Fruit fly (Drosophila melanogaster) whole organism, embryonic: ENCODE measurements around the gene Fancl.

Experiments
- ATbp ChIP-seq: fragments of 200-800 bp; sonication (Bioruptor generic); optimal IDR thresholded peaks from 2 replicates; lab custom pipeline; 2017; ENCODE audit warnings: missing biosample characterization, mild to moderate bottlenecking, missing genetic modification characterization, missing genetic modification reagents
- Bdp1 ChIP-seq: fragments of 200-800 bp; sonication (Bioruptor generic); optimal IDR thresholded peaks from 3 replicates; lab custom pipeline; 2016; ENCODE audit warnings: missing biosample characterization, missing genetic modification characterization
- C15 ChIP-seq: fragments of 200-800 bp; sonication (Bioruptor generic); IDR thresholded peaks from 3 replicates; pipeline ENCODE4 v1.3.6; 2022; ENCODE audit warnings: missing biosample characterization, missing genetic modification characterization
- CG10267 ChIP-seq: fragments of 200-800 bp; sonication (Bioruptor generic); optimal IDR thresholded peaks from 2 replicates; lab custom pipeline; 2018; ENCODE audit warnings: missing biosample characterization, mild to moderate bottlenecking, missing genetic modification characterization, moderate library complexity
- CG11247 ChIP-seq: fragments of 200-800 bp; sonication (Bioruptor generic); IDR thresholded peaks from 2 replicates; pipeline ENCODE4 v1.3.6; 2022; ENCODE audit warnings: missing biosample characterization, missing genetic modification characterization
- CG11504 ChIP-seq: fragments of 200-800 bp; sonication (Bioruptor generic); optimal IDR thresholded peaks from 3 replicates; lab custom pipeline; 2019; ENCODE audit warnings: missing biosample characterization, mild to moderate bottlenecking, missing genetic modification characterization, moderate library complexity
- CG12391 ChIP-seq: fragments of 200-800 bp; sonication (Bioruptor generic); optimal IDR thresholded peaks from 3 replicates; lab custom pipeline; 2018; ENCODE audit warnings: missing biosample characterization, mild to moderate bottlenecking, missing genetic modification characterization, moderate library complexity
- CG12769 ChIP-seq: fragments of 200-800 bp; sonication (Bioruptor generic); optimal IDR thresholded peaks from 2 replicates; lab custom pipeline; 2019; ENCODE audit warnings: missing biosample characterization, mild to moderate bottlenecking, missing genetic modification characterization, moderate library complexity
- CG14050 ChIP-seq: fragments of 200-800 bp; sonication (Bioruptor generic); IDR thresholded peaks from 3 replicates; pipeline ENCODE4 v1.3.6; 2022; ENCODE audit warnings: missing biosample characterization, missing genetic modification characterization
- CG14965 ChIP-seq: fragments of 200-800 bp; sonication (Bioruptor generic); optimal IDR thresholded peaks from 2 replicates; lab custom pipeline; 2016; ENCODE audit warnings: missing biosample characterization, missing genetic modification characterization, borderline replicate concordance
- CG17802 ChIP-seq: fragments of 200-800 bp; sonication (Bioruptor generic); optimal IDR thresholded peaks from 2 replicates; lab custom pipeline; 2018; ENCODE audit warnings: missing biosample characterization, mild to moderate bottlenecking, missing genetic modification characterization, moderate library complexity
- CG2120 ChIP-seq: fragments of 200-800 bp; sonication (Bioruptor generic); optimal IDR thresholded peaks from 3 replicates; lab custom pipeline; 2016; ENCODE audit warnings: missing biosample characterization, missing genetic modification characterization
- CG2129 ChIP-seq: fragments of 200-800 bp; sonication (Bioruptor generic); IDR thresholded peaks from 2 replicates; pipeline ENCODE4 v1.3.6; 2022; ENCODE audit warnings: missing biosample characterization, missing genetic modification characterization; ENCODE audit not compliant: partially characterized antibody
- CG3838 ChIP-seq: fragments of 200-800 bp; sonication (Bioruptor generic); optimal IDR thresholded peaks from 3 replicates; lab custom pipeline; 2016; ENCODE audit warnings: missing biosample characterization, missing genetic modification characterization
- CG4404 ChIP-seq: fragments of 200-800 bp; sonication (Bioruptor generic); IDR thresholded peaks from 2 replicates; pipeline ENCODE4 v1.3.6; 2022; ENCODE audit warnings: missing biosample characterization, missing genetic modification characterization
- CG4854 ChIP-seq: fragments of 200-800 bp; sonication (Bioruptor generic); optimal IDR thresholded peaks from 2 replicates; lab custom pipeline; 2016; ENCODE audit warnings: missing biosample characterization, missing genetic modification characterization, inconsistent platforms
- CG9876 ChIP-seq: fragments of 200-800 bp; sonication (Bioruptor generic); optimal IDR thresholded peaks from 2 replicates; lab custom pipeline; 2016; ENCODE audit warnings: missing biosample characterization, missing genetic modification characterization
- Dfd ChIP-seq, 2 experiments: fragments of >200 bp; optimal IDR thresholded peaks; 2 replicates each; lab custom pipeline; 2017; ENCODE audit warnings: missing biosample characterization in 2 of 2, missing genetic modification characterization in 2 of 2
- Drgx ChIP-seq: fragments of 200-800 bp; sonication (Bioruptor generic); IDR thresholded peaks from 2 replicates; pipeline ENCODE4 v1.3.6; 2022; ENCODE audit warnings: missing biosample characterization, missing genetic modification characterization
- HLH3B ChIP-seq: fragments of 200-800 bp; sonication (Bioruptor generic); IDR thresholded peaks from 2 replicates; pipeline ENCODE4 v1.3.6; 2022; ENCODE audit warnings: missing biosample characterization, missing genetic modification characterization
- Hand ChIP-seq: fragments of 200-800 bp; sonication (Bioruptor generic); optimal IDR thresholded peaks from 2 replicates; lab custom pipeline; 2017; ENCODE audit warnings: mild to moderate bottlenecking, missing biosample characterization, missing genetic modification reagents, missing genetic modification characterization
- Hr39 ChIP-seq: fragments of >200 bp; optimal IDR thresholded peaks from 2 replicates; lab custom pipeline; 2017
- MESR4 ChIP-seq: fragments of 200-800 bp; sonication (Bioruptor generic); optimal IDR thresholded peaks from 2 replicates; lab custom pipeline; 2018; ENCODE audit warnings: missing biosample characterization, mild to moderate bottlenecking, missing genetic modification characterization, moderate library complexity
- Nf-YA ChIP-seq: fragments of 200-800 bp; sonication (Bioruptor generic); IDR thresholded peaks from 2 replicates; pipeline ENCODE4 v1.3.6; 2022; ENCODE audit warnings: missing biosample characterization, missing genetic modification characterization
- Oaz ChIP-seq: fragments of 200-800 bp; sonication (Bioruptor generic); IDR thresholded peaks from 2 replicates; pipeline ENCODE4 v1.3.6; 2022; ENCODE audit warnings: missing biosample characterization, missing genetic modification characterization
- Side ChIP-seq: fragments of 200-800 bp; sonication (Bioruptor generic); optimal IDR thresholded peaks from 2 replicates; lab custom pipeline; 2016; ENCODE audit warnings: missing biosample characterization, missing genetic modification characterization
- Spps ChIP-seq: fragments of 200-800 bp; sonication (Bioruptor generic); optimal IDR thresholded peaks from 2 replicates; lab custom pipeline; 2018; ENCODE audit warnings: missing biosample characterization, mild to moderate bottlenecking, missing genetic modification characterization
- Sry-β ChIP-seq: fragments of 200-800 bp; sonication (Bioruptor generic); optimal IDR thresholded peaks from 2 replicates; lab custom pipeline; 2018; ENCODE audit warnings: missing biosample characterization, mild to moderate bottlenecking, missing genetic modification characterization, moderate library complexity
- Stat92E ChIP-seq, 3 experiments: fragments of >200 bp in 2 of 3; fragments of 200-800 bp in 1 of 3; sonication (Bioruptor generic) in 1 of 3; optimal IDR thresholded peaks; 2 replicates each; lab custom pipeline; 2017 to 2019; ENCODE audit warnings: missing biosample characterization in 3 of 3, missing genetic modification characterization in 3 of 3, mild to moderate bottlenecking in 1 of 3, moderate library complexity in 1 of 3
- Xbp1 ChIP-seq: fragments of 200-800 bp; sonication (Bioruptor generic); optimal IDR thresholded peaks from 3 replicates; lab custom pipeline; 2016; ENCODE audit warnings: missing biosample characterization, mild to moderate bottlenecking, missing genetic modification characterization
- al ChIP-seq: fragments of 200-800 bp; sonication (Bioruptor generic); IDR thresholded peaks from 2 replicates; pipeline ENCODE4 v1.3.6; 2022; ENCODE audit warnings: missing biosample characterization, missing genetic modification characterization
- aop ChIP-seq: fragments of 200-800 bp; sonication (Bioruptor generic); IDR thresholded peaks from 2 replicates; pipeline ENCODE4 v1.3.6; 2022; ENCODE audit warnings: missing biosample characterization, missing genetic modification characterization
- bsh ChIP-seq, 2 experiments: fragments of 200-800 bp; sonication (Bioruptor generic); optimal IDR thresholded peaks; 2 replicates each; lab custom pipeline; 2017 to 2018; ENCODE audit warnings: mild to moderate bottlenecking in 2 of 2, missing biosample characterization in 2 of 2, missing genetic modification characterization in 2 of 2, moderate library complexity in 1 of 2
- chinmo ChIP-seq: fragments of 200-800 bp; sonication (Bioruptor generic); IDR thresholded peaks from 4 replicates; pipeline ENCODE4 v1.3.6; 2022; ENCODE audit warnings: missing biosample characterization, missing genetic modification characterization; ENCODE audit not compliant: partially characterized antibody
- chm ChIP-seq: fragments of 200-800 bp; sonication (Bioruptor generic); IDR thresholded peaks from 2 replicates; pipeline ENCODE4 v1.3.6; 2022; ENCODE audit warnings: missing biosample characterization, missing genetic modification characterization
- emc ChIP-seq: fragments of 200-800 bp; sonication (Bioruptor generic); optimal IDR thresholded peaks from 2 replicates; lab custom pipeline; 2016; ENCODE audit warnings: missing biosample characterization, missing genetic modification characterization
- fru ChIP-seq: fragments of >200 bp; optimal IDR thresholded peaks from 2 replicates; lab custom pipeline; 2017
- inv ChIP-seq: fragments of 200-800 bp; sonication (Bioruptor generic); IDR thresholded peaks from 2 replicates; pipeline ENCODE4 v1.3.6; 2022; ENCODE audit warnings: missing biosample characterization, missing genetic modification characterization; ENCODE audit not compliant: partially characterized antibody
- kay ChIP-seq: fragments of 200-800 bp; sonication (Bioruptor generic); optimal IDR thresholded peaks from 2 replicates; lab custom pipeline; 2016; ENCODE audit warnings: missing biosample characterization, missing genetic modification characterization
- lmd ChIP-seq: fragments of 200-800 bp; sonication (Bioruptor generic); IDR thresholded peaks from 2 replicates; pipeline ENCODE4 v1.3.6; 2022; ENCODE audit warnings: missing biosample characterization, missing genetic modification characterization
- luna ChIP-seq: fragments of 200-800 bp; sonication (Bioruptor generic); optimal IDR thresholded peaks from 2 replicates; lab custom pipeline; 2016; ENCODE audit warnings: missing biosample characterization, missing genetic modification characterization
- nerfin-1 ChIP-seq: fragments of 200-800 bp; sonication (Bioruptor generic); optimal IDR thresholded peaks from 3 replicates; lab custom pipeline; 2019; ENCODE audit warnings: missing biosample characterization, mild to moderate bottlenecking, missing genetic modification characterization, moderate library complexity
- sens ChIP-seq: fragments of 200-800 bp; sonication (Bioruptor generic); peaks from one replicate; lab custom pipeline; 2016; ENCODE audit warnings: missing biosample characterization, missing genetic modification characterization
- shn ChIP-seq: fragments of 200-800 bp; sonication (Bioruptor generic); optimal IDR thresholded peaks from 3 replicates; lab custom pipeline; 2016; ENCODE audit warnings: missing biosample characterization, missing genetic modification characterization
- sisA ChIP-seq: fragments of 200-800 bp; sonication (Bioruptor generic); IDR thresholded peaks from 2 replicates; pipeline ENCODE4 v1.3.6; 2022; ENCODE audit warnings: missing biosample characterization, missing genetic modification characterization
- sob ChIP-seq: fragments of 200-800 bp; sonication (Bioruptor generic); IDR thresholded peaks from 2 replicates; pipeline ENCODE4 v1.3.6; 2022; ENCODE audit warnings: missing biosample characterization, missing genetic modification characterization
- ssp ChIP-seq: fragments of 200-800 bp; sonication (Bioruptor generic); IDR thresholded peaks from 2 replicates; pipeline ENCODE4 v1.3.6; 2022; ENCODE audit warnings: missing biosample characterization, missing genetic modification characterization
- ttk ChIP-seq: fragments of 200-800 bp; sonication (Bioruptor generic); IDR thresholded peaks from 2 replicates; pipeline ENCODE4 v2.1.2; 2022; ENCODE audit warnings: missing biosample characterization, missing genetic modification characterization
- unpg ChIP-seq: fragments of 200-800 bp; sonication (Bioruptor generic); optimal IDR thresholded peaks from 3 replicates; lab custom pipeline; 2018; ENCODE audit warnings: missing biosample characterization, mild to moderate bottlenecking, missing genetic modification characterization, moderate library complexity
- vnd ChIP-seq: fragments of 200-800 bp; sonication (Bioruptor generic); IDR thresholded peaks from 3 replicates; pipeline ENCODE4 v1.3.6; 2022; ENCODE audit warnings: missing biosample characterization, missing genetic modification characterization; ENCODE audit not compliant: partially characterized antibody
- zen ChIP-seq: fragments of 200-800 bp; sonication (Bioruptor generic); optimal IDR thresholded peaks from 3 replicates; lab custom pipeline; 2018; ENCODE audit warnings: missing biosample characterization, mild to moderate bottlenecking, missing genetic modification characterization, moderate library complexity
- zf30C ChIP-seq: fragments of 200-800 bp; sonication (Bioruptor generic); optimal IDR thresholded peaks from 3 replicates; lab custom pipeline; 2018; ENCODE audit warnings: missing biosample characterization, mild to moderate bottlenecking, missing genetic modification characterization

Fancl gene

dm6 chr3R:10099401-10099848 is 46.8 kb upstream of the Fancl start (continued):
- TF ChIP-seq ttk (GFP tag; lab: Robert Waterston, UW) (no peak), nerfin-1 (tag; lab: Kevin White, UChicago) (no peak), Bdp1 (GFP tag; lab: Kevin White, UChicago) (no peak), Oaz (GFP tag; lab: Robert Waterston, UW) (no peak), Side (GFP tag; lab: Kevin White, UChicago) (no peak), CG14050 (GFP tag; lab: Robert Waterston, UW) (no peak), Sry-β (GFP tag; lab: Kevin White, UChicago) (no peak), CG11247 (no peak), Xbp1 (GFP tag; lab: Kevin White, UChicago) (no peak), unpg (GFP tag; lab: Kevin White, UChicago) (no peak), Spps (tag; lab: Kevin White, UChicago) (no peak), Dfd (GFP tag; optimal IDR thresholded peaks at IDR 0.05; lab: Kevin White, UChicago) (no peak), kay (no peak), Hand (GFP tag; lab: Kevin White, UChicago) (peak; percentile 19), CG4854 (GFP tag; lab: Kevin White, UChicago) (no peak), sisA (GFP tag; lab: Robert Waterston, UW) (no peak), emc (GFP tag; lab: Kevin White, UChicago) (no peak), C15 (0 out of 3 replicates have a peak, but pooled peaks have one; percentile 35), aop (GFP tag; lab: Robert Waterston, UW) (no peak), MESR4 (GFP tag; lab: Kevin White, UChicago) (no peak), CG12769 (tag; lab: Kevin White, UChicago) (peak; percentile 27), HLH3B (GFP tag; lab: Robert Waterston, UW) (no peak), fru (lab: Kevin White, UChicago) (no peak), Hr39 (lab: Kevin White, UChicago) (no peak), CG11504 (no peak), CG4404 (no peak), CG3838 (GFP tag; lab: Kevin White, UChicago) (no peak), sob (GFP tag; lab: Robert Waterston, UW) (no peak), al (no peak), luna (GFP tag; lab: Kevin White, UChicago) (no peak), inv (GFP tag; lab: Robert Waterston, UW) (no peak), CG2120 (GFP tag; lab: Kevin White, UChicago) (no peak), shn (no peak), ATbp (GFP tag; lab: Kevin White, UChicago) (no peak), zen (tag; lab: Kevin White, UChicago) (no peak), CG17802 (tag; lab: Kevin White, UChicago) (no peak), CG2129 (no peak), zf30C (GFP tag; lab: Kevin White, UChicago) (no peak), Stat92E (GFP tag; optimal IDR thresholded peaks at IDR 0.05; lab: Kevin White, UChicago) (no peak), vnd (GFP tag; lab: Robert Waterston, UW) (no peak), chm (GFP tag; lab: Robert Waterston, UW) (peak; percentile 62; the same call in 1 of the 2 replicates), CG12391 (no peak), chinmo (GFP tag; lab: Robert Waterston, UW) (0 out of 4 replicates have a peak, but pooled peaks have one; percentile 53), lmd (no peak), CG9876 (GFP tag; lab: Kevin White, UChicago) (no peak), CG14965 (GFP tag; lab: Kevin White, UChicago) (no peak), Nf-YA (GFP tag; lab: Robert Waterston, UW) (0 out of 2 replicates have a peak, but pooled peaks have one; percentile 20), bsh (GFP tag; optimal IDR thresholded peaks at IDR 0.05; lab: Kevin White, UChicago) (no peak), Drgx (GFP tag; lab: Robert Waterston, UW) (no peak), sens (GFP tag; lab: Kevin White, UChicago) (no peak), CG10267 (tag; lab: Kevin White, UChicago) (no peak), ssp (GFP tag; lab: Robert Waterston, UW) (no peak)
